Fruit fly (Drosophila melanogaster) whole organism, embryonic: ENCODE measurements around the gene HemK2.
A peak's percentile ranks its signal among the peaks of the same experiment; 100 is the strongest.

Experiments
- Atf-2 ChIP-seq: fragments of 200-800 bp; sonication (Bioruptor generic); optimal IDR thresholded peaks from 2 replicates; lab custom pipeline; 2016; ENCODE audit warnings: missing biosample characterization, missing genetic modification characterization
- B-H2 ChIP-seq: fragments of 200-800 bp; sonication (Bioruptor generic); optimal IDR thresholded peaks from 2 replicates; lab custom pipeline; 2018; ENCODE audit warnings: missing biosample characterization, mild to moderate bottlenecking, missing genetic modification characterization
- Bgb ChIP-seq: fragments of 200-800 bp; sonication (Bioruptor generic); IDR thresholded peaks from 2 replicates; pipeline ENCODE4 v1.3.6; 2022; ENCODE audit warnings: missing biosample characterization, missing genetic modification characterization; ENCODE audit not compliant: partially characterized antibody
- CG13287 ChIP-seq: fragments of 200-800 bp; sonication (Bioruptor generic); IDR thresholded peaks from 2 replicates; pipeline ENCODE4 v1.3.6; 2022; ENCODE audit warnings: missing biosample characterization, missing genetic modification characterization; ENCODE audit not compliant: partially characterized antibody
- CG1529 ChIP-seq: fragments of 200-800 bp; sonication (Bioruptor generic); optimal IDR thresholded peaks from 3 replicates; lab custom pipeline; 2018; ENCODE audit warnings: missing biosample characterization, missing genetic modification characterization
- CG2712 ChIP-seq: fragments of 200-800 bp; optimal IDR thresholded peaks from 3 replicates; lab custom pipeline; 2019; ENCODE audit warnings: missing biosample characterization, mild to moderate bottlenecking, missing genetic modification characterization, moderate library complexity
- CG31365 ChIP-seq: fragments of 200-800 bp; sonication (Bioruptor generic); optimal IDR thresholded peaks from 2 replicates; lab custom pipeline; 2018; ENCODE audit warnings: missing biosample characterization, mild to moderate bottlenecking, missing genetic modification characterization
- CG34224 ChIP-seq: fragments of 200-800 bp; sonication (Bioruptor generic); IDR thresholded peaks from 3 replicates; pipeline ENCODE4 v1.3.6; 2022; ENCODE audit warnings: missing biosample characterization, missing genetic modification characterization; ENCODE audit not compliant: partially characterized antibody
- CG3838 ChIP-seq: fragments of 200-800 bp; sonication (Bioruptor generic); optimal IDR thresholded peaks from 3 replicates; lab custom pipeline; 2016; ENCODE audit warnings: missing biosample characterization, missing genetic modification characterization
- CG4404 ChIP-seq: fragments of 200-800 bp; sonication (Bioruptor generic); IDR thresholded peaks from 2 replicates; pipeline ENCODE4 v1.3.6; 2022; ENCODE audit warnings: missing biosample characterization, missing genetic modification characterization
- CG6683 ChIP-seq: fragments of 200-800 bp; sonication (Bioruptor generic); optimal IDR thresholded peaks from 2 replicates; lab custom pipeline; 2017; ENCODE audit warnings: missing biosample characterization, mild to moderate bottlenecking, missing genetic modification characterization, missing genetic modification reagents
- CG6791 ChIP-seq: fragments of 200-800 bp; sonication (Bioruptor generic); IDR thresholded peaks from 3 replicates; pipeline ENCODE4 v1.3.6; 2022; ENCODE audit warnings: missing biosample characterization, missing genetic modification characterization; ENCODE audit not compliant: partially characterized antibody
- CG7372 ChIP-seq: fragments of 200-800 bp; sonication (Bioruptor generic); IDR thresholded peaks from 2 replicates; pipeline ENCODE4 v1.3.6; 2022; ENCODE audit warnings: missing biosample characterization, missing genetic modification characterization
- CG7745 ChIP-seq: fragments of 200-800 bp; sonication (Bioruptor generic); optimal IDR thresholded peaks from 2 replicates; lab custom pipeline; 2018; ENCODE audit warnings: missing biosample characterization, mild to moderate bottlenecking, missing genetic modification characterization, moderate library complexity
- CG9437 ChIP-seq: fragments of 200-800 bp; sonication (Bioruptor generic); optimal IDR thresholded peaks from 2 replicates; lab custom pipeline; 2018; ENCODE audit warnings: missing biosample characterization, mild to moderate bottlenecking, missing genetic modification characterization
- CHES-1-like ChIP-seq: fragments of 200-800 bp; sonication (Bioruptor generic); optimal IDR thresholded peaks from 2 replicates; lab custom pipeline; 2016; ENCODE audit warnings: missing biosample characterization, missing genetic modification characterization
- CTCF ChIP-seq: fragments of 200-800 bp; sonication (Bioruptor generic); optimal IDR thresholded peaks from 2 replicates; lab custom pipeline; 2017; ENCODE audit warnings: missing biosample characterization, mild to moderate bottlenecking, missing genetic modification characterization, moderate library complexity
- Camta ChIP-seq: fragments of 200-800 bp; sonication (Bioruptor generic); optimal IDR thresholded peaks from 2 replicates; lab custom pipeline; 2016; ENCODE audit warnings: missing biosample characterization, missing genetic modification characterization
- CoRest ChIP-seq: fragments of 200-800 bp; sonication (Bioruptor generic); optimal IDR thresholded peaks from 3 replicates; lab custom pipeline; 2018; ENCODE audit warnings: missing biosample characterization, mild to moderate bottlenecking, missing genetic modification characterization, moderate library complexity
- Dip2 ChIP-seq: fragments of 200-800 bp; sonication (Bioruptor generic); IDR thresholded peaks from 2 replicates; pipeline ENCODE4 v1.3.6; 2022; ENCODE audit warnings: missing biosample characterization, missing genetic modification characterization
- Doc2 ChIP-seq: fragments of 200-800 bp; sonication (Bioruptor generic); IDR thresholded peaks from 2 replicates; pipeline ENCODE4 v1.3.6; 2022; ENCODE audit warnings: missing biosample characterization, missing genetic modification characterization
- ERR ChIP-seq: fragments of 200-800 bp; sonication (Bioruptor generic); optimal IDR thresholded peaks from 2 replicates; lab custom pipeline; 2016; ENCODE audit warnings: missing biosample characterization, missing genetic modification characterization
- HLH54F ChIP-seq: fragments of 200-800 bp; sonication (Bioruptor generic); optimal IDR thresholded peaks from 3 replicates; lab custom pipeline; 2016; ENCODE audit warnings: missing biosample characterization, missing genetic modification characterization
- Hand ChIP-seq: fragments of 200-800 bp; sonication (Bioruptor generic); optimal IDR thresholded peaks from 2 replicates; lab custom pipeline; 2017; ENCODE audit warnings: mild to moderate bottlenecking, missing biosample characterization, missing genetic modification reagents, missing genetic modification characterization
- Hmr ChIP-seq: fragments of 200-800 bp; sonication (Bioruptor generic); optimal IDR thresholded peaks from 3 replicates; lab custom pipeline; 2017; ENCODE audit warnings: mild to moderate bottlenecking, missing biosample characterization, missing genetic modification reagents, missing genetic modification characterization
- Hsf ChIP-seq: fragments of 200-800 bp; sonication (Bioruptor generic); optimal IDR thresholded peaks from 3 replicates; lab custom pipeline; 2016; ENCODE audit warnings: missing biosample characterization, missing genetic modification characterization
- Med ChIP-seq: fragments of 200-800 bp; sonication (Bioruptor generic); peaks from one replicate; lab custom pipeline; 2016; ENCODE audit warnings: missing biosample characterization, missing genetic modification characterization, mild to moderate bottlenecking, inconsistent platforms, moderate library complexity
- Sin3A ChIP-seq: fragments of >200 bp; optimal IDR thresholded peaks from 2 replicates; lab custom pipeline; 2018
- ab ChIP-seq: fragments of 200-800 bp; sonication (Bioruptor generic); optimal IDR thresholded peaks from 2 replicates; lab custom pipeline; 2016; ENCODE audit warnings: missing biosample characterization, missing genetic modification characterization
- amos ChIP-seq: fragments of 200-800 bp; sonication (Bioruptor generic); IDR thresholded peaks from 2 replicates; pipeline ENCODE4 v1.3.6; 2022; ENCODE audit warnings: missing biosample characterization, missing genetic modification characterization; ENCODE audit not compliant: partially characterized antibody
- ap ChIP-seq: fragments of 200-800 bp; sonication (Bioruptor generic); IDR thresholded peaks from 2 replicates; pipeline ENCODE4 v1.3.6; 2022; ENCODE audit warnings: missing biosample characterization, missing genetic modification characterization
- bcd ChIP-seq: fragments of 200-800 bp; sonication (Bioruptor generic); optimal IDR thresholded peaks from 2 replicates; lab custom pipeline; 2017; ENCODE audit warnings: missing biosample characterization, mild to moderate bottlenecking, missing genetic modification characterization
- cas ChIP-seq: fragments of 200-800 bp; sonication (Bioruptor generic); IDR thresholded peaks from 2 replicates; pipeline ENCODE4 v1.3.6; 2022; ENCODE audit warnings: missing biosample characterization, missing genetic modification characterization
- corto ChIP-seq: fragments of 200-800 bp; sonication (Bioruptor generic); optimal IDR thresholded peaks from 2 replicates; lab custom pipeline; 2016; ENCODE audit warnings: missing biosample characterization, mild to moderate bottlenecking, missing genetic modification characterization, moderate library complexity
- crc ChIP-seq: fragments of 200-800 bp; sonication (Bioruptor generic); optimal IDR thresholded peaks from 2 replicates; lab custom pipeline; 2016; ENCODE audit warnings: missing biosample characterization, missing genetic modification characterization
- crol ChIP-seq: fragments of 200-800 bp; sonication (Bioruptor generic); IDR thresholded peaks from 2 replicates; pipeline ENCODE4 v1.3.6; 2022; ENCODE audit warnings: missing biosample characterization, missing genetic modification characterization
- eve ChIP-seq, 2 experiments: fragments of >200 bp; optimal IDR thresholded peaks; 2 replicates each; lab custom pipeline; 2017; ENCODE audit warnings: missing biosample characterization in 2 of 2, missing genetic modification characterization in 2 of 2
- exex ChIP-seq: fragments of 200-800 bp; sonication (Bioruptor generic); optimal IDR thresholded peaks from 4 replicates; lab custom pipeline; 2018; ENCODE audit warnings: missing biosample characterization, mild to moderate bottlenecking, missing genetic modification characterization, moderate library complexity
- ham ChIP-seq: fragments of 200-800 bp; sonication (Bioruptor generic); IDR thresholded peaks from 2 replicates; pipeline ENCODE4 v1.3.6; 2022; ENCODE audit warnings: missing biosample characterization, missing genetic modification characterization
- jigr1 ChIP-seq: fragments of 200-800 bp; sonication (Bioruptor generic); IDR thresholded peaks from 3 replicates; pipeline ENCODE4 v1.3.6; 2022; ENCODE audit warnings: missing biosample characterization, missing genetic modification characterization
- knrl ChIP-seq: fragments of 200-800 bp; sonication (Bioruptor generic); IDR thresholded peaks from 3 replicates; pipeline ENCODE4 v1.3.6; 2022; ENCODE audit warnings: missing biosample characterization, missing genetic modification characterization; ENCODE audit not compliant: partially characterized antibody
- lmd ChIP-seq: fragments of 200-800 bp; sonication (Bioruptor generic); IDR thresholded peaks from 2 replicates; pipeline ENCODE4 v1.3.6; 2022; ENCODE audit warnings: missing biosample characterization, missing genetic modification characterization
- nau ChIP-seq: fragments of 200-800 bp; sonication (Bioruptor generic); optimal IDR thresholded peaks from 3 replicates; lab custom pipeline; 2017; ENCODE audit warnings: missing biosample characterization, mild to moderate bottlenecking, missing genetic modification characterization, missing genetic modification reagents
- odd ChIP-seq: fragments of 200-800 bp; sonication (Bioruptor generic); optimal IDR thresholded peaks from 2 replicates; lab custom pipeline; 2017; ENCODE audit warnings: missing biosample characterization, mild to moderate bottlenecking, missing genetic modification characterization
- org-1 ChIP-seq: fragments of 200-800 bp; sonication (Bioruptor generic); optimal IDR thresholded peaks from 2 replicates; lab custom pipeline; 2017; ENCODE audit warnings: missing biosample characterization, missing genetic modification characterization
- ranshi ChIP-seq: fragments of 200-800 bp; sonication (Bioruptor generic); IDR thresholded peaks from 2 replicates; pipeline ENCODE4 v1.3.6; 2022; ENCODE audit warnings: missing biosample characterization, missing genetic modification characterization
- repo ChIP-seq: fragments of 200-800 bp; sonication (Bioruptor generic); optimal IDR thresholded peaks from 2 replicates; lab custom pipeline; 2016; ENCODE audit warnings: missing biosample characterization, missing genetic modification characterization
- seq ChIP-seq: fragments of 200-800 bp; sonication (Bioruptor generic); IDR thresholded peaks from 2 replicates; pipeline ENCODE4 v1.3.6; 2022; ENCODE audit warnings: missing biosample characterization, missing genetic modification characterization
- tna ChIP-seq: fragments of 200-800 bp; sonication (Bioruptor generic); IDR thresholded peaks from 2 replicates; pipeline ENCODE4 v1.3.6; 2022; ENCODE audit warnings: missing biosample characterization, missing genetic modification characterization; ENCODE audit not compliant: partially characterized antibody
- toy ChIP-seq: fragments of 200-800 bp; sonication (Bioruptor generic); IDR thresholded peaks from 2 replicates; pipeline ENCODE4 v1.3.6; 2022; ENCODE audit warnings: missing biosample characterization, missing genetic modification characterization
- wek ChIP-seq: fragments of 200-800 bp; sonication (Bioruptor generic); optimal IDR thresholded peaks from 3 replicates; lab custom pipeline; 2018; ENCODE audit warnings: missing biosample characterization, mild to moderate bottlenecking, missing genetic modification characterization, moderate library complexity
- zen ChIP-seq: fragments of 200-800 bp; sonication (Bioruptor generic); optimal IDR thresholded peaks from 3 replicates; lab custom pipeline; 2018; ENCODE audit warnings: missing biosample characterization, mild to moderate bottlenecking, missing genetic modification characterization, moderate library complexity
- zen2 ChIP-seq: fragments of 200-800 bp; sonication (Bioruptor generic); IDR thresholded peaks from 3 replicates; pipeline ENCODE4 v1.3.6; 2022; ENCODE audit warnings: missing biosample characterization, missing genetic modification characterization; ENCODE audit not compliant: partially characterized antibody

HemK2 gene

DNA sequence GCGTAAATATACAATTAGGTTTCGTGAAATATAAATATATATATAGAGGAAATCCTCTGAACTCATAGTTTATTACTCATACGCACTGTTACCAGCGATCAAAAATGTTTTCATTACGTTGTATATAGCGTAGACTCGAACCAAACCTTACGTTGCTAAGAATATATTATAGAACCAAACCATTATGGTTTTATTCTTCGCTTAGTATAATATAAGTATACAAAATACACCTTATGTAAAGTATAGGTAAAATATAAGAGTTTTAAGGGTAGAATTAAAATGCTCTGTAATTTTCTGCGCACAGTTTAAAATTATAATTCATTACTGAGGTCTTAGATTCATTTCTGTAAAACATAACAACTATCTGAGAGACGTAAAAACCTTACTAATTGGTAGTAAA, 35.0 kb downstream of the HemK2 start:
- TF ChIP-seq nau (GFP tag; lab: Kevin White, UChicago) (no peak), CG6791 (no peak), odd (GFP tag; lab: Kevin White, UChicago) (no peak), CoRest (tag; lab: Kevin White, UChicago) (peak; percentile 13), CG7745 (tag; lab: Kevin White, UChicago) (no peak), cas (no peak), crol (GFP tag; lab: Robert Waterston, UW) (no peak), Hmr (GFP tag; lab: Kevin White, UChicago) (no peak), CG6683 (GFP tag; lab: Kevin White, UChicago) (no peak), bcd (no peak), lmd (GFP tag; lab: Robert Waterston, UW) (no peak), ERR (GFP tag; lab: Kevin White, UChicago) (no peak), ham (GFP tag; lab: Robert Waterston, UW) (no peak), CG1529 (GFP tag; lab: Kevin White, UChicago) (no peak), CG31365 (tag; lab: Kevin White, UChicago) (no peak), ranshi (GFP tag; lab: Robert Waterston, UW) (no peak), wek (GFP tag; lab: Kevin White, UChicago) (no peak), corto (GFP tag; lab: Kevin White, UChicago) (no peak), Sin3A (no peak), org-1 (GFP tag; lab: Kevin White, UChicago) (no peak), ab (GFP tag; lab: Kevin White, UChicago) (no peak), B-H2 (GFP tag; lab: Kevin White, UChicago) (no peak), toy (GFP tag; lab: Robert Waterston, UW) (no peak), CG9437 (GFP tag; lab: Kevin White, UChicago) (peak; percentile 99), eve (GFP tag; optimal IDR thresholded peaks at IDR 0.05; lab: Kevin White, UChicago) (no peak), exex (tag; lab: Kevin White, UChicago) (no peak), Atf-2 (GFP tag; lab: Kevin White, UChicago) (no peak), Dip2 (GFP tag; lab: Robert Waterston, UW) (no peak), tna (GFP tag; lab: Robert Waterston, UW) (no peak), crc (GFP tag; lab: Kevin White, UChicago) (no peak), Bgb (peak; percentile 52; the same call in 1 of the 2 replicates), CG2712 (tag; lab: Kevin White, UChicago) (no peak), CG13287 (GFP tag; lab: Robert Waterston, UW) (peak; percentile 27; the same call in 1 of the 2 replicates), seq (GFP tag; lab: Robert Waterston, UW) (no peak), zen2 (no peak), CTCF (GFP tag; lab: Kevin White, UChicago) (peak; percentile 79), CG3838 (GFP tag; lab: Kevin White, UChicago) (no peak), Camta (GFP tag; lab: Kevin White, UChicago) (no peak), HLH54F (no peak), CG7372 (GFP tag; lab: Robert Waterston, UW) (peak; percentile 84), CG34224 (GFP tag; lab: Robert Waterston, UW) (no peak), ap (GFP tag; lab: Robert Waterston, UW) (no peak), Med (GFP tag; lab: Kevin White, UChicago) (peak; percentile 1), amos (GFP tag; lab: Robert Waterston, UW) (peak; percentile 44), Hand (no peak), CG4404 (GFP tag; lab: Robert Waterston, UW) (no peak), knrl (peak; percentile 41; the same call in 1 of the 3 replicates), CHES-1-like (GFP tag; lab: Kevin White, UChicago) (no peak), Hsf (no peak), zen (peak; percentile 6), jigr1 (GFP tag; lab: Robert Waterston, UW) (no peak), Doc2 (GFP tag; lab: Robert Waterston, UW) (no peak), repo (GFP tag; lab: Kevin White, UChicago) (no peak)
